Fruit fly (Drosophila melanogaster) Kc167 (cell line): Measurements from ENCODE around the gene osk.

Experiments used
- Myc ChIP-seq: fragments of >200 bp; optimal IDR thresholded peaks from 2 replicates; lab custom pipeline; 2017; ENCODE audit warnings: missing external identifiers
- h ChIP-seq: fragments of >200 bp; optimal IDR thresholded peaks from 3 replicates; lab custom pipeline; 2018; ENCODE audit warnings: missing external identifiers
- insv ChIP-seq: fragments of >200 bp; optimal IDR thresholded peaks from 3 replicates; lab custom pipeline; 2018; ENCODE audit warnings: missing external identifiers
- psq ChIP-seq: fragments of >200 bp; optimal IDR thresholded peaks from 2 replicates; lab custom pipeline; 2017; ENCODE audit warnings: missing external identifiers
- ttk ChIP-seq: sonication (Bioruptor generic); optimal IDR thresholded peaks from 2 replicates; lab custom pipeline; 2017; ENCODE audit warnings: missing external identifiers

- TF ChIP-seq psq (lab: Kevin White, UChicago), result no peak
- no peak for TF ChIP-seq ttk
- TF ChIP-seq h (lab: Kevin White, UChicago), result no peak
- no peak for TF ChIP-seq Myc (lab: Kevin White, UChicago)
- TF ChIP-seq insv (lab: Kevin White, UChicago), result no peak
Observed at dm6 chr3R:8920091-8920733, 14.7 kb upstream of the osk start.
